Fruit fly (Drosophila melanogaster) whole organism, embryonic: ENCODE results near the gene spirit.

Experiments
- Abd-B ChIP-seq: fragments of 200-800 bp; sonication (Bioruptor generic); optimal IDR thresholded peaks from 2 replicates; lab custom pipeline; 2018; ENCODE audit warnings: missing biosample characterization, mild to moderate bottlenecking, missing genetic modification characterization, moderate library complexity
- Antp ChIP-seq: fragments of 200-800 bp; sonication (Bioruptor generic); optimal IDR thresholded peaks from 3 replicates; lab custom pipeline; 2016; ENCODE audit warnings: missing biosample characterization, missing genetic modification characterization
- Atf6 ChIP-seq: fragments of 200-800 bp; sonication (Bioruptor generic); IDR thresholded peaks from 2 replicates; pipeline ENCODE4 v1.3.6; 2022; ENCODE audit warnings: missing biosample characterization, missing genetic modification characterization
- B-H2 ChIP-seq: fragments of 200-800 bp; sonication (Bioruptor generic); optimal IDR thresholded peaks from 2 replicates; lab custom pipeline; 2018; ENCODE audit warnings: missing biosample characterization, mild to moderate bottlenecking, missing genetic modification characterization
- CG12155 ChIP-seq: fragments of 200-800 bp; sonication (Bioruptor generic); optimal IDR thresholded peaks from 3 replicates; lab custom pipeline; 2016; ENCODE audit warnings: missing biosample characterization, missing genetic modification characterization
- CG12236 ChIP-seq: fragments of 200-800 bp; sonication (Bioruptor generic); optimal IDR thresholded peaks from 2 replicates; lab custom pipeline; 2016; ENCODE audit warnings: missing biosample characterization, missing genetic modification characterization
- CG14667 ChIP-seq: fragments of 200-800 bp; sonication (Bioruptor generic); IDR thresholded peaks from 2 replicates; pipeline ENCODE4 v1.3.6; 2022; ENCODE audit warnings: missing biosample characterization, missing genetic modification characterization
- CG14860 ChIP-seq: fragments of 200-800 bp; sonication (Bioruptor generic); IDR thresholded peaks from 3 replicates; pipeline ENCODE4 v1.3.6; 2022; ENCODE audit warnings: missing biosample characterization, missing genetic modification characterization; ENCODE audit not compliant: partially characterized antibody
- CG15514 ChIP-seq: fragments of 200-800 bp; sonication (Bioruptor generic); optimal IDR thresholded peaks from 3 replicates; lab custom pipeline; 2017; ENCODE audit warnings: missing biosample characterization, missing genetic modification characterization, mild to moderate bottlenecking, moderate library complexity, missing genetic modification reagents
- CG15601 ChIP-seq: fragments of 200-800 bp; sonication (Bioruptor generic); optimal IDR thresholded peaks from 3 replicates; lab custom pipeline; 2019; ENCODE audit warnings: missing biosample characterization, mild to moderate bottlenecking, missing genetic modification characterization, moderate library complexity
- CG15696 ChIP-seq: fragments of 200-800 bp; sonication (Bioruptor generic); optimal IDR thresholded peaks from 2 replicates; lab custom pipeline; 2019; ENCODE audit warnings: missing biosample characterization, mild to moderate bottlenecking, missing genetic modification characterization, moderate library complexity
- CG16863 ChIP-seq: fragments of 200-800 bp; sonication (Bioruptor generic); optimal IDR thresholded peaks from 3 replicates; lab custom pipeline; 2016; ENCODE audit warnings: missing biosample characterization, missing genetic modification characterization
- CG17385 ChIP-seq: fragments of 200-800 bp; sonication (Bioruptor generic); optimal IDR thresholded peaks from 3 replicates; lab custom pipeline; 2018; ENCODE audit warnings: missing biosample characterization, mild to moderate bottlenecking, missing genetic modification characterization
- CG18011 ChIP-seq: fragments of 200-800 bp; sonication (Bioruptor generic); optimal IDR thresholded peaks from 2 replicates; lab custom pipeline; 2017; ENCODE audit warnings: missing biosample characterization, missing genetic modification characterization, mild to moderate bottlenecking, moderate library complexity, missing genotype
- CG2199 ChIP-seq: fragments of 200-800 bp; sonication (Bioruptor generic); IDR thresholded peaks from 3 replicates; pipeline ENCODE4 v1.3.6; 2022; ENCODE audit warnings: missing biosample characterization, missing genetic modification characterization
- CG30403 ChIP-seq: fragments of 200-800 bp; sonication (Bioruptor generic); optimal IDR thresholded peaks from 3 replicates; lab custom pipeline; 2016; ENCODE audit warnings: missing biosample characterization, missing genetic modification characterization
- CG32772 ChIP-seq: fragments of 200-800 bp; sonication (Bioruptor generic); IDR thresholded peaks from 2 replicates; pipeline ENCODE4 v1.3.6; 2022; ENCODE audit warnings: missing biosample characterization, missing genetic modification characterization
- CG3407 ChIP-seq: fragments of 200-800 bp; sonication (Bioruptor generic); optimal IDR thresholded peaks from 2 replicates; lab custom pipeline; 2018; ENCODE audit warnings: missing biosample characterization, mild to moderate bottlenecking, missing genetic modification characterization
- CG34422 ChIP-seq: fragments of 200-800 bp; sonication (Bioruptor generic); IDR thresholded peaks from 3 replicates; pipeline ENCODE4 v1.3.6; 2022; ENCODE audit warnings: missing biosample characterization, missing genetic modification characterization
- CG4328 ChIP-seq: fragments of 200-800 bp; sonication (Bioruptor generic); optimal IDR thresholded peaks from 3 replicates; lab custom pipeline; 2017; ENCODE audit warnings: missing biosample characterization, missing genetic modification reagents, missing genetic modification characterization
- CG6254 ChIP-seq: fragments of 200-800 bp; sonication (Bioruptor generic); optimal IDR thresholded peaks from 3 replicates; lab custom pipeline; 2017; ENCODE audit warnings: mild to moderate bottlenecking, missing biosample characterization, missing genetic modification reagents, missing genetic modification characterization
- CG6654 ChIP-seq: fragments of 200-800 bp; sonication (Bioruptor generic); optimal IDR thresholded peaks from 2 replicates; lab custom pipeline; 2017; ENCODE audit warnings: missing biosample characterization, mild to moderate bottlenecking, missing genetic modification characterization
- CG7963 ChIP-seq: fragments of 200-800 bp; sonication (Bioruptor generic); IDR thresholded peaks from 3 replicates; pipeline ENCODE4 v1.3.6; 2022; ENCODE audit warnings: missing biosample characterization, missing genetic modification characterization; ENCODE audit not compliant: partially characterized antibody
- CG8089 ChIP-seq: fragments of 200-800 bp; sonication (Bioruptor generic); optimal IDR thresholded peaks from 3 replicates; lab custom pipeline; 2016; ENCODE audit warnings: missing biosample characterization, missing genetic modification characterization
- CG8388 ChIP-seq: fragments of 200-800 bp; sonication (Bioruptor generic); optimal IDR thresholded peaks from 2 replicates; lab custom pipeline; 2019; ENCODE audit warnings: missing biosample characterization, mild to moderate bottlenecking, missing genetic modification characterization, moderate library complexity
- CG9609 ChIP-seq: fragments of 200-800 bp; sonication (Bioruptor generic); optimal IDR thresholded peaks from 3 replicates; lab custom pipeline; 2016; ENCODE audit warnings: missing biosample characterization, missing genetic modification characterization
- Hey ChIP-seq: fragments of 200-800 bp; sonication (Bioruptor generic); optimal IDR thresholded peaks from 3 replicates; lab custom pipeline; 2018; ENCODE audit warnings: missing biosample characterization, mild to moderate bottlenecking, missing genetic modification characterization
- HmgD ChIP-seq: fragments of 200-800 bp; sonication (Bioruptor generic); optimal IDR thresholded peaks from 3 replicates; lab custom pipeline; 2016; ENCODE audit warnings: missing biosample characterization, missing genetic modification characterization
- Hmx ChIP-seq: fragments of 200-800 bp; sonication (Bioruptor generic); optimal IDR thresholded peaks from 2 replicates; lab custom pipeline; 2016; ENCODE audit warnings: missing biosample characterization, missing genetic modification characterization
- Lpt ChIP-seq: fragments of >200 bp; optimal IDR thresholded peaks from 2 replicates; lab custom pipeline; 2018; ENCODE audit warnings: missing biosample characterization, missing genetic modification characterization
- Nf-YA ChIP-seq: fragments of 200-800 bp; sonication (Bioruptor generic); IDR thresholded peaks from 2 replicates; pipeline ENCODE4 v1.3.6; 2022; ENCODE audit warnings: missing biosample characterization, missing genetic modification characterization
- abd-A ChIP-seq: fragments of 200-800 bp; sonication (Bioruptor generic); optimal IDR thresholded peaks from 3 replicates; lab custom pipeline; 2019; ENCODE audit warnings: missing biosample characterization, mild to moderate bottlenecking, missing genetic modification characterization, moderate library complexity
- ara ChIP-seq: fragments of 200-800 bp; sonication (Bioruptor generic); IDR thresholded peaks from 2 replicates; pipeline ENCODE4 v1.3.6; 2022; ENCODE audit warnings: missing biosample characterization, missing genetic modification characterization
- caup ChIP-seq: fragments of 200-800 bp; sonication (Bioruptor generic); optimal IDR thresholded peaks from 3 replicates; lab custom pipeline; 2017; ENCODE audit warnings: missing biosample characterization, mild to moderate bottlenecking, missing genetic modification characterization, moderate library complexity; ENCODE audit not compliant: severe bottlenecking
- emc ChIP-seq: fragments of 200-800 bp; sonication (Bioruptor generic); optimal IDR thresholded peaks from 2 replicates; lab custom pipeline; 2016; ENCODE audit warnings: missing biosample characterization, missing genetic modification characterization
- en ChIP-seq: fragments of 200-800 bp; sonication (Bioruptor generic); optimal IDR thresholded peaks from 2 replicates; lab custom pipeline; 2016; ENCODE audit warnings: missing biosample characterization, missing genetic modification characterization
- grn ChIP-seq: fragments of 200-800 bp; sonication (Bioruptor generic); optimal IDR thresholded peaks from 3 replicates; lab custom pipeline; 2017; ENCODE audit warnings: missing biosample characterization, missing genetic modification characterization
- hb ChIP-seq: fragments of 200-800 bp; sonication (Bioruptor generic); IDR thresholded peaks from 3 replicates; pipeline ENCODE4 v1.3.6; 2022; ENCODE audit warnings: missing biosample characterization, missing genetic modification characterization; ENCODE audit not compliant: partially characterized antibody
- hbn ChIP-seq: fragments of 200-800 bp; sonication (Bioruptor generic); IDR thresholded peaks from 2 replicates; pipeline ENCODE4 v1.3.6; 2022; ENCODE audit warnings: missing biosample characterization, missing genetic modification characterization; ENCODE audit not compliant: partially characterized antibody
- ind ChIP-seq: fragments of 200-800 bp; sonication (Bioruptor generic); optimal IDR thresholded peaks from 3 replicates; lab custom pipeline; 2016; ENCODE audit warnings: missing biosample characterization, missing genetic modification characterization
- jing ChIP-seq: fragments of 200-800 bp; sonication (Bioruptor generic); optimal IDR thresholded peaks from 2 replicates; lab custom pipeline; 2018; ENCODE audit warnings: missing biosample characterization, mild to moderate bottlenecking, missing genetic modification characterization
- jumu ChIP-seq: fragments of 200-800 bp; sonication (Bioruptor generic); optimal IDR thresholded peaks from 3 replicates; lab custom pipeline; 2016; ENCODE audit warnings: missing biosample characterization, missing genetic modification characterization
- lmd ChIP-seq: fragments of 200-800 bp; sonication (Bioruptor generic); IDR thresholded peaks from 2 replicates; pipeline ENCODE4 v1.3.6; 2022; ENCODE audit warnings: missing biosample characterization, missing genetic modification characterization
- lola ChIP-seq, 3 experiments: fragments of >200 bp in 2 of 3; fragments of 200-800 bp in 1 of 3; sonication (Bioruptor generic) in 1 of 3; optimal IDR thresholded peaks; 2 replicates each; lab custom pipeline; 2017 to 2019; ENCODE audit warnings: missing biosample characterization in 3 of 3, missing genetic modification characterization in 3 of 3, mild to moderate bottlenecking in 1 of 3, moderate library complexity in 1 of 3
- mld ChIP-seq: fragments of 200-800 bp; sonication (Bioruptor generic); IDR thresholded peaks from 3 replicates; pipeline ENCODE4 v1.3.6; 2022; ENCODE audit warnings: missing biosample characterization, missing genetic modification characterization; ENCODE audit not compliant: partially characterized antibody
- pnt ChIP-seq: fragments of 200-800 bp; sonication (Bioruptor generic); optimal IDR thresholded peaks from 3 replicates; lab custom pipeline; 2016; ENCODE audit warnings: missing biosample characterization, missing genetic modification characterization
- ro ChIP-seq: fragments of 200-800 bp; sonication (Bioruptor generic); IDR thresholded peaks from 2 replicates; pipeline ENCODE4 v1.3.6; 2022; ENCODE audit warnings: missing biosample characterization, missing genetic modification characterization
- sisA ChIP-seq: fragments of 200-800 bp; sonication (Bioruptor generic); IDR thresholded peaks from 2 replicates; pipeline ENCODE4 v1.3.6; 2022; ENCODE audit warnings: missing biosample characterization, missing genetic modification characterization
- tap ChIP-seq: fragments of 200-800 bp; optimal IDR thresholded peaks from 3 replicates; lab custom pipeline; 2019; ENCODE audit warnings: missing biosample characterization, mild to moderate bottlenecking, missing genetic modification characterization, moderate library complexity
- trem ChIP-seq: fragments of 200-800 bp; optimal IDR thresholded peaks from 3 replicates; lab custom pipeline; 2019; ENCODE audit warnings: missing biosample characterization, mild to moderate bottlenecking, missing genetic modification characterization, moderate library complexity
- vvl ChIP-seq: fragments of 200-800 bp; sonication (Bioruptor generic); IDR thresholded peaks from 2 replicates; pipeline ENCODE4 v1.3.6; 2022; ENCODE audit warnings: missing biosample characterization, missing genetic modification characterization

spirit gene

DNA sequence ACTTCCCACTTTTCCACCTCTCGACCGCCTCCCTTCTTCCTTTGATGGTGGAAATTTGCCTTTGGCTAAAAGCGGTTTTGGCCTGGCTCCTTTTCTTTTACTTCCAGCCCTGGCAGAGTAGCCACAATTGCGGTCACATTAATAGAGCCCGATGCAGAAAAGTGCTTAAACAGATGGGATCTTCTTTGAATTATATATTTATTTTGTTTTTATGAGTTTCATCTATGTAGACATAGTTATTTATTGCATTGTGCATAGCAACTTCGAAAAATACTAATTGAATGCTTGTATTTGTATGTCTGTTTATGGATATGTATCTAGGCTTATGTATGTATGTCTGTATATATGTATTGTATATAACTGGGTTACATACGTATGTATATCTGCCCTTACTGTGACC lies 31.4 kb downstream of the spirit start (continued):
- no peak for TF ChIP-seq CG4328
- no peak for TF ChIP-seq jing (GFP tag; lab: Kevin White, UChicago)
- TF ChIP-seq CG6254 (GFP tag; lab: Kevin White, UChicago): no peak
- no peak for TF ChIP-seq ara (GFP tag; lab: Robert Waterston, UW)
- TF ChIP-seq CG7963 (GFP tag; lab: Robert Waterston, UW): no peak
- no peak for TF ChIP-seq pnt
- TF ChIP-seq ind (GFP tag; lab: Kevin White, UChicago): peak; percentile 41
- no peak for TF ChIP-seq grn
- TF ChIP-seq CG30403 (GFP tag; lab: Kevin White, UChicago): peak; percentile 36
- peak; percentile 61 for TF ChIP-seq caup (GFP tag; lab: Kevin White, UChicago)
- TF ChIP-seq B-H2 (GFP tag; lab: Kevin White, UChicago): no peak
- no peak for TF ChIP-seq CG3407 (GFP tag; lab: Kevin White, UChicago)
- no peak for TF ChIP-seq HmgD (GFP tag; lab: Kevin White, UChicago)
- TF ChIP-seq hbn: no peak
- peak; percentile 58 for TF ChIP-seq CG15514
- TF ChIP-seq Antp: no peak
- peak; percentile 42 for TF ChIP-seq tap
- TF ChIP-seq CG32772 (GFP tag; lab: Robert Waterston, UW): 0 out of 2 replicates have a peak, but pooled peaks have one; percentile 12
- no peak for TF ChIP-seq CG9609 (GFP tag; lab: Kevin White, UChicago)
- TF ChIP-seq CG16863 (GFP tag; lab: Kevin White, UChicago): no peak
- TF ChIP-seq CG18011: no peak
- peak; percentile 52 for TF ChIP-seq sisA
- peak; percentile 63 for TF ChIP-seq Atf6
- TF ChIP-seq CG8089 (GFP tag; lab: Kevin White, UChicago): no peak
- no peak for TF ChIP-seq CG15696 (tag; lab: Kevin White, UChicago)
- TF ChIP-seq CG34422: 0 out of 3 replicates have a peak, but pooled peaks have one; percentile 53
- peak; percentile 54 for TF ChIP-seq CG17385 (GFP tag; lab: Kevin White, UChicago)
- no peak for TF ChIP-seq en (GFP tag; lab: Kevin White, UChicago)
- no peak for TF ChIP-seq Hmx (GFP tag; lab: Kevin White, UChicago)
- peak; percentile 11 for TF ChIP-seq CG12155 (GFP tag; lab: Kevin White, UChicago)
- no peak for TF ChIP-seq Abd-B (GFP tag; lab: Kevin White, UChicago)
- 0 out of 2 replicates have a peak, but pooled peaks have one; percentile 17 for TF ChIP-seq CG14667 (GFP tag; lab: Robert Waterston, UW)
- TF ChIP-seq Nf-YA (GFP tag; lab: Robert Waterston, UW): no peak
- TF ChIP-seq ro: no peak
- TF ChIP-seq Lpt (GFP tag; lab: Kevin White, UChicago): no peak
- TF ChIP-seq mld (GFP tag; lab: Robert Waterston, UW): no peak
- TF ChIP-seq hb (GFP tag; lab: Robert Waterston, UW): no peak
- no peak for TF ChIP-seq CG6654 (GFP tag; lab: Kevin White, UChicago)
- peak; percentile 56 for TF ChIP-seq lmd (GFP tag; lab: Robert Waterston, UW)
- TF ChIP-seq jumu: no peak
- peak; percentile 29 for TF ChIP-seq abd-A (tag; lab: Kevin White, UChicago)
- no peak for TF ChIP-seq CG2199 (GFP tag; lab: Robert Waterston, UW)
- no peak for TF ChIP-seq Hey
- TF ChIP-seq emc (GFP tag; lab: Kevin White, UChicago): no peak
- TF ChIP-seq vvl (GFP tag; lab: Robert Waterston, UW): peak; percentile 64
- TF ChIP-seq trem: no peak
- TF ChIP-seq CG15601: no peak
- no peak for TF ChIP-seq CG12236 (GFP tag; lab: Kevin White, UChicago)
- TF ChIP-seq CG8388 (GFP tag; lab: Kevin White, UChicago): peak; percentile 32
- TF ChIP-seq CG14860 (GFP tag; lab: Robert Waterston, UW): no peak
- no peak for TF ChIP-seq lola (GFP tag; optimal IDR thresholded peaks at IDR 0.05; lab: Kevin White, UChicago)
